Fruit fly (Drosophila melanogaster) Kc167 (cell line): Measurements from ENCODE around the gene CG17712.

Experiments used
- Myc ChIP-seq: fragments of >200 bp; optimal IDR thresholded peaks from 2 replicates; lab custom pipeline; 2017; ENCODE audit warnings: missing external identifiers
- Sin3A ChIP-seq: fragments of >200 bp; optimal IDR thresholded peaks from 2 replicates; lab custom pipeline; 2018; ENCODE audit warnings: missing external identifiers
- h ChIP-seq: fragments of >200 bp; optimal IDR thresholded peaks from 3 replicates; lab custom pipeline; 2018; ENCODE audit warnings: missing external identifiers
- insv ChIP-seq: fragments of >200 bp; optimal IDR thresholded peaks from 3 replicates; lab custom pipeline; 2018; ENCODE audit warnings: missing external identifiers
- ttk ChIP-seq: sonication (Bioruptor generic); optimal IDR thresholded peaks from 2 replicates; lab custom pipeline; 2017; ENCODE audit warnings: missing external identifiers

Gene CG17712

dm6 chr2L:1704746-1705145 lies 47.2 kb downstream of the CG17712 start, which contains the start of gene cpb:
cpb (plus strand) TSS chr2L:1704902.
- TF ChIP-seq Myc (lab: Kevin White, UChicago) (no peak), insv (lab: Kevin White, UChicago) (no peak), ttk (lab: Kevin White, UChicago) (no peak), Sin3A (lab: Kevin White, UChicago) (no peak), h (no peak)
